Fruit fly (Drosophila melanogaster): Measurements from ENCODE around the gene CG7600.
A peak's percentile ranks its signal among the peaks of the same experiment; 100 is the strongest.

Gene CG7600

DNA sequence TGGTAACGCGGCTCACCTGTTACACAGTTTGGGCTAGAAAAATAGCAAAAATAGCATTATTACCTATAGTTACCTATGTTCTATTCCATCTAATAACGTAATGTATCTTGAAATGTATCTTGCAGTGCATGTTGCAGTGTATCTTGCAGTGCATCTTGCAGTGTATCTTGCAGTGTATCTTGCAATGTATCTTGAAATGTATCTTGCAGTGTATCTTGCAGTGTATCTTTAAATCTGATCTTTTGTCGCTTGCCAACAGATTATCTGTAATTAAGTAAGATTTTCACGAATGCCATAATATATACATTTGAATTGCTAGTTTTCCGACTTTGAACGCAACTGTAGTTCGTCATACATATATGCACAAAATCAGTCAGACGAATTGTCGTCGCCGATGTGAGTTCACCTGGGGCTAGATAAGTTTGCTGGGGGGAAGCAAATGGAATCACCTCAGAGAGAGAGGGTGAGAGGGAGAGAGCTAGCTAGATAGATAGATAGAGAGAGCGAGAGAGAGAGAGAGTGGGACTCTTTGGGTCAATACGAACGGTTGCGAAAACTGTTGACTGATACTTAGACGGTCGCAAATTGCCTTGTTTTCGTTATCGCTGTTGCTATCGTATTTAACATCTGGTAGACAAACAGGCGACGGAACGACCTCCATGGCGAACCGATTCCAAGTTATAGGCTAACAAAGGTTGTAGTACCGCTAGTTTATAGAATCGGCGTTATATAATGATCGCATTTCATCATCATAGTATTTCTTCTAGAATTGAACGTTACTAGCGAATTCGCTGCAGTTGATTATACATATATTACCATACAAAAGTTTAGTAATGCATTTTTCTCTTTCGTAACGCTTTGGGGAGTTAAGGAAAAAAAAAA lies 32.1 kb downstream of the CG7600 start (continued):
- TF ChIP-seq Lpt (GFP tag; optimal IDR thresholded peaks at IDR 0.05) (no peak), onecut (GFP tag; IDR thresholded peaks at IDR 0.05) (no peak), dysf (GFP tag; IDR thresholded peaks at IDR 0.05) (no peak), pnt (GFP tag; optimal IDR thresholded peaks at IDR 0.05) (no peak), ftz-f1 (GFP tag; optimal IDR thresholded peaks at IDR 0.05) (no peak), HHEX (GFP tag; optimal IDR thresholded peaks at IDR 0.05) (no peak), CG6765 (GFP tag; optimal IDR thresholded peaks at IDR 0.05) (no peak), CG17802 (tag; optimal IDR thresholded peaks at IDR 0.05) (no peak), Hey (tag; optimal IDR thresholded peaks at IDR 0.05) (no peak), Optix (GFP tag; IDR thresholded peaks at IDR 0.05) (no peak), zfh1 (GFP tag; IDR thresholded peaks at IDR 0.05) (no peak), trh (GFP tag; optimal IDR thresholded peaks at IDR 0.05) (no peak), pho (GFP tag; optimal IDR thresholded peaks at IDR 0.05) (peak; percentile 7), da (GFP tag; optimal IDR thresholded peaks at IDR 0.05) (no peak), CG9727 (GFP tag; optimal IDR thresholded peaks at IDR 0.05) (no peak), vnd (GFP tag; IDR thresholded peaks at IDR 0.05; ENCODE audit: partially characterized antibody) (no peak), dan (GFP tag; IDR thresholded peaks at IDR 0.05) (no peak), lab (GFP tag; optimal IDR thresholded peaks at IDR 0.05) (peak; percentile 56), Dip2 (GFP tag; IDR thresholded peaks at IDR 0.05) (no peak), sug (tag; optimal IDR thresholded peaks at IDR 0.05) (peak; percentile 93), CG14441 (GFP tag; IDR thresholded peaks at IDR 0.05) (no peak), lov (optimal IDR thresholded peaks at IDR 0.05) (no peak), lov (GFP tag; IDR thresholded peaks at IDR 0.05) (no peak), chn (GFP tag; optimal IDR thresholded peaks at IDR 0.05) (no peak), CG12155 (GFP tag; optimal IDR thresholded peaks at IDR 0.05) (no peak), Hr3 (GFP tag; optimal IDR thresholded peaks at IDR 0.05) (no peak), scrt (GFP tag; optimal IDR thresholded peaks at IDR 0.05) (no peak), CG31224 (GFP tag; IDR thresholded peaks at IDR 0.05) (no peak), CG6689 (GFP tag; IDR thresholded peaks at IDR 0.05) (no peak), CG18619 (GFP tag; optimal IDR thresholded peaks at IDR 0.05) (no peak), so (GFP tag; IDR thresholded peaks at IDR 0.05) (0 out of 3 replicates have a peak, but pooled peaks have one; percentile 31), bsh (GFP tag; optimal IDR thresholded peaks at IDR 0.05) (no peak), caup (GFP tag; optimal IDR thresholded peaks at IDR 0.05; ENCODE audit: severe bottlenecking) (peak; percentile 8), vfl (GFP tag; optimal IDR thresholded peaks at IDR 0.05) (no peak), CG15011 (GFP tag; optimal IDR thresholded peaks at IDR 0.05) (no peak), hkb (optimal IDR thresholded peaks at IDR 0.05) (no peak), hkb (GFP tag; IDR thresholded peaks at IDR 0.05) (peak; percentile 45; the same call in 1 of the 2 replicates), cg (GFP tag; optimal IDR thresholded peaks at IDR 0.05) (no peak), CG4854 (GFP tag; optimal IDR thresholded peaks at IDR 0.05) (no peak), CG16779 (GFP tag; IDR thresholded peaks at IDR 0.05) (0 out of 2 replicates have a peak, but pooled peaks have one; percentile 10), CG34376 (GFP tag; optimal IDR thresholded peaks at IDR 0.05) (peak; percentile 37), nom (GFP tag; optimal IDR thresholded peaks at IDR 0.05) (no peak), Mad (GFP tag; optimal IDR thresholded peaks at IDR 0.05) (no peak), Trl (optimal IDR thresholded peaks at IDR 0.05) (peak; percentile 68 to 78), Trl (GFP tag; optimal IDR thresholded peaks at IDR 0.05) (no peak), B-H2 (GFP tag; optimal IDR thresholded peaks at IDR 0.05) (no peak), corto (GFP tag; optimal IDR thresholded peaks at IDR 0.05) (no peak), Atf6 (GFP tag; IDR thresholded peaks at IDR 0.05) (peak; percentile 45; the same call in 1 of the 2 replicates), lbe (GFP tag; optimal IDR thresholded peaks at IDR 0.05) (no peak), CG3995 (GFP tag; optimal IDR thresholded peaks at IDR 0.05) (no peak), Bdp1 (GFP tag; optimal IDR thresholded peaks at IDR 0.05) (no peak)
